Fruit fly (Drosophila melanogaster): Measurements from ENCODE around the gene CG31156.

dm6 chr3R:22586525-22586924 is 26.9 kb downstream of the CG31156 start, which contains the start of gene btn:
- TF ChIP-seq CG17359 (tag; optimal IDR thresholded peaks at IDR 0.05) (no peak), dmrt99B (tag; optimal IDR thresholded peaks at IDR 0.05) (no peak), sim (GFP tag; IDR thresholded peaks at IDR 0.05) (no peak), CG13775 (GFP tag; optimal IDR thresholded peaks at IDR 0.05) (no peak)
